Worm (Caenorhabditis elegans): ENCODE measurements around the gene R12B2.6.

DNA sequence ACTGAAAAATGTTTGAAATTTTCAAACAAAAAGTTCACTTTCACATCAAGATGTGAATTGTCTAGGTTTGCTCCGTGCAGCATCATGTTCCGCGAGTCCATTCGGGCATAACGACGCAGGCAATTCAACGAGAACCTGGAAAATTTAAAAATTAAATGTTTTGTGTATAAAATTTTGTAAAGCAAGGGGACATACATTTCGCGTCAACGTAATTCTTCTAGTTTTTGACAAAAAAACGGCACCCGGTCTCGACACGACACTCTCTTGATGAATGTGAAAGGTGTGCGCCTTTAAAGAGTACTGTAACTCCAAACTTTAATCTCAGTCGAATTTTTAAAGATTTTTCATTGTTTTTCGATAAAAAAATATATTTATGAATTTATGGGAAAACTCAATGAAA is at the start of gene R12B2.6:
- TF ChIP-seq ama-1 (optimal IDR thresholded peaks at IDR 0.05) (no peak), ceh-36 (tag; optimal IDR thresholded peaks at IDR 0.05) (no peak), ets-7 (tag; optimal IDR thresholded peaks at IDR 0.05) (no peak), sea-1 (GFP tag; conservative IDR thresholded peaks at IDR 0.05) (no peak)
